Worm (Caenorhabditis elegans): Measurements from ENCODE around the gene H12D21.9.

H12D21.9 gene

ce11 chrV:14855626-14856025, 53.7 kb downstream of the H12D21.9 start (continued):
- TF ChIP-seq unc-3 (GFP tag; conservative IDR thresholded peaks at IDR 0.05) (no peak; the same call in 1 of the 2 replicates), unc-3 (tag; optimal IDR thresholded peaks at IDR 0.05) (peak; percentile 32), ceh-19 (GFP tag; optimal IDR thresholded peaks at IDR 0.05) (peak; percentile 44), che-1 (tag; optimal IDR thresholded peaks at IDR 0.05) (peak; percentile 62), fax-1 (tag; optimal IDR thresholded peaks at IDR 0.05) (peak; percentile 23), ama-1 (optimal IDR thresholded peaks at IDR 0.05) (no peak), sox-2 (GFP tag; IDR thresholded peaks at IDR 0.05) (no peak), pha-4 (tag; optimal IDR thresholded peaks at IDR 0.05) (no peak), ceh-31 (tag; optimal IDR thresholded peaks at IDR 0.05) (no peak), ceh-30 (tag; optimal IDR thresholded peaks at IDR 0.05) (no peak), F13H6.1 (tag; optimal IDR thresholded peaks at IDR 0.05) (no peak), ceh-2 (tag; optimal IDR thresholded peaks at IDR 0.05) (peak; percentile 32), T23F11.4 (GFP tag; optimal IDR thresholded peaks at IDR 0.05) (peak; percentile 45), hlh-13 (GFP tag; optimal IDR thresholded peaks at IDR 0.05) (peak; percentile 46), dmd-4 (tag; optimal IDR thresholded peaks at IDR 0.05; ENCODE audit: borderline replicate concordance) (no peak), tbx-2 (tag; optimal IDR thresholded peaks at IDR 0.05) (no peak), unc-86 (tag; optimal IDR thresholded peaks at IDR 0.05) (peak; percentile 42), pat-9 (tag; optimal IDR thresholded peaks at IDR 0.05) (peak; percentile 30), elt-4 (tag; optimal IDR thresholded peaks at IDR 0.05) (no peak), gmeb-2 (tag; optimal IDR thresholded peaks at IDR 0.05) (peak; percentile 44), ceh-45 (GFP tag; IDR thresholded peaks at IDR 0.05) (no peak), unc-42 (tag; optimal IDR thresholded peaks at IDR 0.05) (no peak), elt-2 (tag; optimal IDR thresholded peaks at IDR 0.05) (peak; percentile 33), nfya-1 (tag; optimal IDR thresholded peaks at IDR 0.05) (no peak), ceh-9 (tag; optimal IDR thresholded peaks at IDR 0.05) (no peak), sdc-2 (tag; optimal IDR thresholded peaks at IDR 0.05) (peak; percentile 6), madf-2 (tag; optimal IDR thresholded peaks at IDR 0.05) (peak; percentile 40), unc-55 (GFP tag; optimal IDR thresholded peaks at IDR 0.05) (no peak), pax-1 (tag; optimal IDR thresholded peaks at IDR 0.05) (no peak), rnt-1 (tag; optimal IDR thresholded peaks at IDR 0.05) (no peak), nhr-232 (tag; optimal IDR thresholded peaks at IDR 0.05) (peak; percentile 31), ceh-48 (tag; optimal IDR thresholded peaks at IDR 0.05) (peak; percentile 35), pros-1 (tag; optimal IDR thresholded peaks at IDR 0.05) (no peak), ceh-18 (tag; optimal IDR thresholded peaks at IDR 0.05) (peak; percentile 1), pqm-1 (tag; optimal IDR thresholded peaks at IDR 0.05) (no peak), lin-11 (tag; optimal IDR thresholded peaks at IDR 0.05) (peak; percentile 38), ets-4 (tag; optimal IDR thresholded peaks at IDR 0.05) (no peak), fkh-6 (tag; optimal IDR thresholded peaks at IDR 0.05) (no peak), K02D7.2 (tag; optimal IDR thresholded peaks at IDR 0.05) (no peak), hlh-30 (tag; optimal IDR thresholded peaks at IDR 0.05; ENCODE audit: insufficient read depth) (no peak)

- TF ChIP-seq unc-42 (tag; optimal IDR thresholded peaks at IDR 0.05) = peak; percentile 84
- TF ChIP-seq unc-86 (tag; optimal IDR thresholded peaks at IDR 0.05) = no peak
- no peak for TF ChIP-seq eyg-1 (tag; optimal IDR thresholded peaks at IDR 0.05)
- no peak for TF ChIP-seq ceh-30 (tag; optimal IDR thresholded peaks at IDR 0.05)
- no peak for TF ChIP-seq T23F11.4 (GFP tag; optimal IDR thresholded peaks at IDR 0.05)
- TF ChIP-seq tbx-2 (tag; optimal IDR thresholded peaks at IDR 0.05) = no peak
- no peak for TF ChIP-seq lim-6 (tag; optimal IDR thresholded peaks at IDR 0.05)
- no peak for TF ChIP-seq ets-4 (tag; optimal IDR thresholded peaks at IDR 0.05)
Measured at ce11 chrV:14854261-14854660, 55.0 kb downstream of the H12D21.9 start.

DNA sequence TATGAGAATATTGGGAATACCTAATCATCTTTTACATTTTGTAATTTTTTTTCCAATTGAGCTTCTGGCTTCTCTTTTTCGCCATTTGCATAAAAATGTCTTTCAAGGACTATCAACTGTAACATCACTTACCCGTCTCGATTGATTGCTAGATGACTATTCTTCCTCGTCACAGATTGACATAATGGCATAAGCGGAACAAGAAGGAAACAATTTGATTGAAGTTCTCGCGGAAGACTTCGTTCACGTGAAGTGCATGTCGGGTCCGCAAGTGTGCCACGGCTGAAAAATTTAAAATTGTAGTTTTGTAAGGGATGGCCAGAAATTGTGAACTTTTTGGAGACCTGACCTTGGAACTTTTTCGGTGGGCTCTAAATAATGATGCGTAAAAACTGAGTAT, 55.5 kb downstream of the H12D21.9 start:
- TF ChIP-seq ceh-18 (tag; optimal IDR thresholded peaks at IDR 0.05) (no peak), ceh-6 (GFP tag; optimal IDR thresholded peaks at IDR 0.05) (no peak), ets-4 (tag; optimal IDR thresholded peaks at IDR 0.05) (no peak), che-1 (tag; optimal IDR thresholded peaks at IDR 0.05) (no peak), hlh-13 (GFP tag; optimal IDR thresholded peaks at IDR 0.05) (no peak)
